Worm (Caenorhabditis elegans): ENCODE data around the gene sdf-9.

Gene sdf-9

DNA sequence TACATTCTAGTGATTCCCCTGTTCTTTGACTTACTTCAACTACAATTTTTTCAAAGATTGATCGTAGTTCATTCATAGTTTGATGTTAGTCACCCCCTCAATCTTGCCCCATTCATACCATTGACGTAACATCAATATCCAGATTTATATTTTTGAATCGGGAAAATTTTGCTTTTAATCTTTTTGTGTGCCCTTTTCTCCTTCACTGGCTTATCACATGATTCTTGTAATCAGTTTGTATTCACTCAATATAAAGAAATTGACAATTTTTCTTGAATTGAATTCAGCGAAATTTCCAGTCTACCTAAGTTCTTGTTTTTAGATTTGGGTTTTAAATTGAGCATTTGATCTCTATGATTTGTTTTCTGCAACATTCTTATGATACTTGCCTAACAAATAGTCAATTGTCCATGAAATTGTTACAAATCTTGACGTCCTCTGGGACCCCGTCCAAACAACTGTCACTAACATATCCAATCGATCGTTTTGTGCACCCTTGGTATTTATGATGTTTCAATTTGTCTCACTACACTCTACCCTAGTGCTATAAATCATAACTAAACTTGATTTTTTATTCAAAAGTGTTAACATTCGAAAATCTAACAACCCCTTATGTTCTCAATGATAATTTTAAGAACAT is 18.2 kb upstream of the sdf-9 start:
- TF ChIP-seq dmd-6 (GFP tag; IDR thresholded peaks at IDR 0.05) (no peak; the same call in 1 of the 2 replicates), zip-11 (GFP tag; IDR thresholded peaks at IDR 0.05) (no peak), nhr-28 (tag; optimal IDR thresholded peaks at IDR 0.05) (peak; percentile 31), zip-2 (tag; optimal IDR thresholded peaks at IDR 0.05) (no peak), hlh-30 (tag; optimal IDR thresholded peaks at IDR 0.05; ENCODE audit: insufficient read depth) (peak; percentile 1), unc-62 (GFP tag; optimal IDR thresholded peaks at IDR 0.05 in 1 of 2) (peak in 1 of 2 experiments; percentile 1), unc-62 (tag; optimal IDR thresholded peaks at IDR 0.05) (no peak), lin-39 (tag; optimal IDR thresholded peaks at IDR 0.05) (no peak), rbr-2 (tag; optimal IDR thresholded peaks at IDR 0.05) (no peak), lir-3 (tag; optimal IDR thresholded peaks at IDR 0.05) (no peak), mep-1 (tag; optimal IDR thresholded peaks at IDR 0.05) (no peak), ztf-11 (tag; optimal IDR thresholded peaks at IDR 0.05) (no peak), ceh-20 (GFP tag; IDR thresholded peaks at IDR 0.05) (0 out of 2 replicates have a peak, but pooled peaks have one; percentile 41), aha-1 (tag) (peak; percentile 47), madf-5 (GFP tag; IDR thresholded peaks at IDR 0.05) (no peak), jun-1 (tag; optimal IDR thresholded peaks at IDR 0.05) (no peak), daf-16 (GFP tag; optimal IDR thresholded peaks at IDR 0.05) (no peak), daf-16 (tag; optimal IDR thresholded peaks at IDR 0.05) (peak; percentile 14)

DNA sequence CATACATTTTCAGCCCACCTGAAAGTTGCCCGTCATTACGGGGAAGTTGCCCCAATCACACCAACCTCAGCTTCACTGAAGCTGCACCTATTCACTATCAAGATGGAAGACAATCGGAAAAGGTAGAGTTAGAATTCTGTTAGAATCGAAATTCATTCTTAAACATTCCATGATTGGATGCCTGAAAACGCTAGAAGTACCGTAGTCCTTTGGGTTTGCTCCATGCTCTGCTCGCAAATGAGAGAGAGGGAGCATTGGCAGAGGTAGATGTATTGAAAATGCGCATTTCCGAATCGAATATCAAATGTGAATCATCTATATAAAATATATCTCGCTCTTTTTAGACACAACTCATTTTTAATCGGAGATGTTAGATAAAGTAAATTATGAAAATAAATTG is 17.6 kb upstream of the sdf-9 start, which contains the start of gene hif-1:
Gene hif-1 (plus strand): TSS at position 8 of the 400 bp plus-strand sequence.
- 0 out of 2 replicates have a peak, but pooled peaks have one; percentile 18 for TF ChIP-seq egl-43 (GFP tag; IDR thresholded peaks at IDR 0.05)
- peak in 1 of 2 experiments; percentile 58 for TF ChIP-seq unc-62 (GFP tag; optimal IDR thresholded peaks at IDR 0.05 in 1 of 2)
- no peak for TF ChIP-seq unc-62 (tag; optimal IDR thresholded peaks at IDR 0.05)
- no peak for TF ChIP-seq dmd-8 (GFP tag; IDR thresholded peaks at IDR 0.05)
- TF ChIP-seq daf-12 (tag; optimal IDR thresholded peaks at IDR 0.05), result no peak
- TF ChIP-seq T26A8.4 (GFP tag; IDR thresholded peaks at IDR 0.05), result no peak
- no peak for TF ChIP-seq F49E8.2 (tag; optimal IDR thresholded peaks at IDR 0.05; ENCODE audit: borderline replicate concordance)
- no peak for TF ChIP-seq skn-1 (tag; optimal IDR thresholded peaks at IDR 0.05)
- TF ChIP-seq lin-15B (tag; optimal IDR thresholded peaks at IDR 0.05), result no peak
- no peak for TF ChIP-seq mxl-2 (GFP tag; conservative IDR thresholded peaks at IDR 0.05)
- no peak for TF ChIP-seq set-16 (GFP tag; IDR thresholded peaks at IDR 0.05)
- TF ChIP-seq ama-1 (optimal IDR thresholded peaks at IDR 0.05), result no peak
- TF ChIP-seq Y5F2A.4 (GFP tag; optimal IDR thresholded peaks at IDR 0.05), result no peak
- no peak for TF ChIP-seq unc-130 (GFP tag; optimal IDR thresholded peaks at IDR 0.05)
- no peak for TF ChIP-seq madf-5 (GFP tag; IDR thresholded peaks at IDR 0.05)
- TF ChIP-seq ces-1 (GFP tag; optimal IDR thresholded peaks at IDR 0.05), result no peak
- no peak for TF ChIP-seq sdz-12 (GFP tag; optimal IDR thresholded peaks at IDR 0.05)

DNA sequence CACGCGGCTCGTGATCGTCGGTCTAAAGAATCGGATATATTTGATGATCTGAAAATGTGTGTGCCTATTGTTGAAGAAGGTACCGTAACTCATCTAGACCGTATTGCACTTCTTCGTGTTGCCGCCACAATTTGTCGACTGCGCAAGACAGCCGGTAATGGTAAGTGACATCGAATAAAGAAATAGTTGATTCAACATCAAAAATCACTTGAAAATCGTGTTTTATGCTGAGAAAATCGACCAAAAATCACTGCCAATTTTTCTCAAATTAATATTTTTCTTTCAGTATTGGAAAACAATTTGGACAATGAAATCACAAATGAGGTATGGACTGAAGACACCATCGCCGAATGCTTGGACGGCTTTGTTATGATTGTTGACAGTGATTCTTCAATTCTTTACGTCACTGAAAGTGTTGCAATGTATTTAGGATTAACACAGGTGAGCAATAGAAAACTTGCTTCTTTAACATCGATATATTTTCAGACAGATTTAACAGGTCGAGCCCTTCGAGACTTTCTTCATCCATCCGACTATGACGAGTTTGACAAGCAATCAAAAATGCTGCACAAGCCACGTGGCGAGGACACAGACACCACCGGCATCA is 16.6 kb upstream of the sdf-9 start:
- TF ChIP-seq pha-4 (GFP tag; IDR thresholded peaks at IDR 0.05), result no peak
- no peak for TF ChIP-seq pha-4 (tag; optimal IDR thresholded peaks at IDR 0.05)
- TF ChIP-seq dve-1 (tag; optimal IDR thresholded peaks at IDR 0.05; ENCODE audit: insufficient read depth), result peak; percentile 27
- peak; percentile 32 for TF ChIP-seq mes-2 (tag; optimal IDR thresholded peaks at IDR 0.05; ENCODE audit: poor library complexity, severe bottlenecking)
- peak; percentile 97 for TF ChIP-seq aha-1 (tag)
- TF ChIP-seq unc-62 (GFP tag; optimal IDR thresholded peaks at IDR 0.05 in 1 of 2), result peak in 1 of 2 experiments; percentile 51
- no peak for TF ChIP-seq unc-62 (tag; optimal IDR thresholded peaks at IDR 0.05)
- TF ChIP-seq daf-16 (GFP tag; optimal IDR thresholded peaks at IDR 0.05), result no peak
- no peak for TF ChIP-seq daf-16 (tag; optimal IDR thresholded peaks at IDR 0.05)
